Worm (Caenorhabditis elegans): ENCODE data around the gene jbts-14.

- TF ChIP-seq dao-5 (tag; optimal IDR thresholded peaks at IDR 0.05) (no peak), him-1 (tag; optimal IDR thresholded peaks at IDR 0.05) (no peak)
These were observed 12.7 kb downstream of the jbts-14 start, which contains the start of gene F53A9.7 for ce11 chrX:8716822-8717221.
